Fruit fly (Drosophila melanogaster) whole organism, embryonic: ENCODE results near the gene CG7029.

Experiments used
- Atf6 ChIP-seq: fragments of 200-800 bp; sonication (Bioruptor generic); IDR thresholded peaks from 2 replicates; pipeline ENCODE4 v1.3.6; 2022; ENCODE audit warnings: missing biosample characterization, missing genetic modification characterization
- CG11085 ChIP-seq: fragments of 200-800 bp; sonication (Bioruptor generic); IDR thresholded peaks from 2 replicates; pipeline ENCODE4 v1.3.6; 2022; ENCODE audit warnings: missing biosample characterization, missing genetic modification characterization
- CG11247 ChIP-seq: fragments of 200-800 bp; sonication (Bioruptor generic); IDR thresholded peaks from 2 replicates; pipeline ENCODE4 v1.3.6; 2022; ENCODE audit warnings: missing biosample characterization, missing genetic modification characterization
- CG12769 ChIP-seq: fragments of 200-800 bp; sonication (Bioruptor generic); optimal IDR thresholded peaks from 2 replicates; lab custom pipeline; 2019; ENCODE audit warnings: missing biosample characterization, mild to moderate bottlenecking, missing genetic modification characterization, moderate library complexity
- CG13775 ChIP-seq: fragments of 200-800 bp; sonication (Bioruptor generic); optimal IDR thresholded peaks from 3 replicates; lab custom pipeline; 2017; ENCODE audit warnings: missing biosample characterization, mild to moderate bottlenecking, missing genetic modification characterization
- CG15514 ChIP-seq: fragments of 200-800 bp; sonication (Bioruptor generic); optimal IDR thresholded peaks from 3 replicates; lab custom pipeline; 2017; ENCODE audit warnings: missing biosample characterization, missing genetic modification characterization, mild to moderate bottlenecking, moderate library complexity, missing genetic modification reagents
- CG15601 ChIP-seq: fragments of 200-800 bp; sonication (Bioruptor generic); optimal IDR thresholded peaks from 3 replicates; lab custom pipeline; 2019; ENCODE audit warnings: missing biosample characterization, mild to moderate bottlenecking, missing genetic modification characterization, moderate library complexity
- CG15696 ChIP-seq: fragments of 200-800 bp; sonication (Bioruptor generic); optimal IDR thresholded peaks from 2 replicates; lab custom pipeline; 2019; ENCODE audit warnings: missing biosample characterization, mild to moderate bottlenecking, missing genetic modification characterization, moderate library complexity
- CG1602 ChIP-seq: fragments of 200-800 bp; sonication (Bioruptor generic); optimal IDR thresholded peaks from 3 replicates; lab custom pipeline; 2016; ENCODE audit warnings: missing biosample characterization, missing genetic modification characterization
- CG16813 ChIP-seq: fragments of 200-800 bp; sonication (Bioruptor generic); IDR thresholded peaks from 3 replicates; pipeline ENCODE4 v1.3.6; 2022; ENCODE audit warnings: missing biosample characterization, missing genetic modification characterization; ENCODE audit not compliant: partially characterized antibody
- CG17568 ChIP-seq: fragments of 200-800 bp; sonication (Bioruptor generic); optimal IDR thresholded peaks from 2 replicates; lab custom pipeline; 2018; ENCODE audit warnings: missing biosample characterization, mild to moderate bottlenecking, missing genetic modification characterization, moderate library complexity
- CG17802 ChIP-seq: fragments of 200-800 bp; sonication (Bioruptor generic); optimal IDR thresholded peaks from 2 replicates; lab custom pipeline; 2018; ENCODE audit warnings: missing biosample characterization, mild to moderate bottlenecking, missing genetic modification characterization, moderate library complexity
- CG2712 ChIP-seq: fragments of 200-800 bp; optimal IDR thresholded peaks from 3 replicates; lab custom pipeline; 2019; ENCODE audit warnings: missing biosample characterization, mild to moderate bottlenecking, missing genetic modification characterization, moderate library complexity
- CG33557 ChIP-seq: fragments of 200-800 bp; sonication (Bioruptor generic); optimal IDR thresholded peaks from 2 replicates; lab custom pipeline; 2019; ENCODE audit warnings: missing biosample characterization, mild to moderate bottlenecking, missing genetic modification characterization, moderate library complexity
- CG4360 ChIP-seq: fragments of 200-800 bp; sonication (Bioruptor generic); IDR thresholded peaks from 2 replicates; pipeline ENCODE4 v1.3.6; 2022; ENCODE audit warnings: missing biosample characterization, missing genetic modification characterization
- CG4424 ChIP-seq: fragments of 200-800 bp; sonication (Bioruptor generic); optimal IDR thresholded peaks from 3 replicates; lab custom pipeline; 2016; ENCODE audit warnings: missing biosample characterization, missing genetic modification characterization
- CG4707 ChIP-seq: fragments of 200-800 bp; sonication (Bioruptor generic); optimal IDR thresholded peaks from 2 replicates; lab custom pipeline; 2018; ENCODE audit warnings: missing biosample characterization, mild to moderate bottlenecking, missing genetic modification characterization, moderate library complexity
- CG4730 ChIP-seq: fragments of 200-800 bp; sonication (Bioruptor generic); IDR thresholded peaks from 2 replicates; pipeline ENCODE4 v1.3.6; 2022; ENCODE audit warnings: missing biosample characterization, missing genetic modification characterization
- CG6813 ChIP-seq: fragments of 200-800 bp; sonication (Bioruptor generic); optimal IDR thresholded peaks from 2 replicates; lab custom pipeline; 2017; ENCODE audit warnings: missing biosample characterization, missing genetic modification characterization, mild to moderate bottlenecking, moderate library complexity, missing genetic modification reagents
- CG7271 ChIP-seq: fragments of 200-800 bp; sonication (Bioruptor generic); optimal IDR thresholded peaks from 2 replicates; lab custom pipeline; 2018; ENCODE audit warnings: missing biosample characterization, mild to moderate bottlenecking, missing genetic modification characterization, moderate library complexity
- CG9609 ChIP-seq: fragments of 200-800 bp; sonication (Bioruptor generic); optimal IDR thresholded peaks from 3 replicates; lab custom pipeline; 2016; ENCODE audit warnings: missing biosample characterization, missing genetic modification characterization
- Dfd ChIP-seq, 2 experiments: fragments of >200 bp; optimal IDR thresholded peaks; 2 replicates each; lab custom pipeline; 2017; ENCODE audit warnings: missing biosample characterization in 2 of 2, missing genetic modification characterization in 2 of 2
- Elba2 ChIP-seq: fragments of 200-800 bp; sonication (Bioruptor generic); optimal IDR thresholded peaks from 3 replicates; lab custom pipeline; 2016; ENCODE audit warnings: missing biosample characterization, missing genetic modification characterization
- Ets65A ChIP-seq: fragments of 200-800 bp; sonication (Bioruptor generic); peaks from one replicate; lab custom pipeline; 2016; ENCODE audit warnings: missing biosample characterization, missing genetic modification characterization
- Gsc ChIP-seq: fragments of 200-800 bp; sonication (Bioruptor generic); IDR thresholded peaks from 2 replicates; pipeline ENCODE4 v1.3.6; 2022; ENCODE audit warnings: missing biosample characterization, missing genetic modification characterization
- Hmx ChIP-seq: fragments of 200-800 bp; sonication (Bioruptor generic); optimal IDR thresholded peaks from 2 replicates; lab custom pipeline; 2016; ENCODE audit warnings: missing biosample characterization, missing genetic modification characterization
- Lim3 ChIP-seq: fragments of 200-800 bp; sonication (Bioruptor generic); IDR thresholded peaks from 2 replicates; pipeline ENCODE4 v1.3.6; 2022; ENCODE audit warnings: missing biosample characterization, missing genetic modification characterization
- MBD-R2 ChIP-seq: fragments of 200-800 bp; sonication (Bioruptor generic); IDR thresholded peaks from 2 replicates; pipeline ENCODE4 v1.3.6; 2022; ENCODE audit warnings: missing biosample characterization, missing genetic modification characterization
- Med ChIP-seq: fragments of 200-800 bp; sonication (Bioruptor generic); peaks from one replicate; lab custom pipeline; 2016; ENCODE audit warnings: missing biosample characterization, missing genetic modification characterization, mild to moderate bottlenecking, inconsistent platforms, moderate library complexity
- Nf-YA ChIP-seq: fragments of 200-800 bp; sonication (Bioruptor generic); IDR thresholded peaks from 2 replicates; pipeline ENCODE4 v1.3.6; 2022; ENCODE audit warnings: missing biosample characterization, missing genetic modification characterization
- Oaz ChIP-seq: fragments of 200-800 bp; sonication (Bioruptor generic); IDR thresholded peaks from 2 replicates; pipeline ENCODE4 v1.3.6; 2022; ENCODE audit warnings: missing biosample characterization, missing genetic modification characterization
- Pdp1 ChIP-seq, 2 experiments: fragments of 200-800 bp; sonication (Bioruptor generic); optimal IDR thresholded peaks; 3 replicates each; lab custom pipeline; 2016; ENCODE audit warnings: missing biosample characterization in 2 of 2, missing genetic modification characterization in 2 of 2, mild to moderate bottlenecking in 1 of 2, moderate library complexity in 1 of 2
- az2 ChIP-seq: fragments of 200-800 bp; sonication (Bioruptor generic); optimal IDR thresholded peaks from 3 replicates; lab custom pipeline; 2016; ENCODE audit warnings: missing biosample characterization, missing genetic modification characterization
- caup ChIP-seq: fragments of 200-800 bp; sonication (Bioruptor generic); optimal IDR thresholded peaks from 3 replicates; lab custom pipeline; 2017; ENCODE audit warnings: missing biosample characterization, mild to moderate bottlenecking, missing genetic modification characterization, moderate library complexity; ENCODE audit not compliant: severe bottlenecking
- cwo ChIP-seq: fragments of 200-800 bp; sonication (Bioruptor generic); optimal IDR thresholded peaks from 3 replicates; lab custom pipeline; 2017; ENCODE audit warnings: missing biosample characterization, missing genetic modification characterization, mild to moderate bottlenecking, moderate library complexity, missing genetic modification reagents
- da ChIP-seq: fragments of 200-800 bp; sonication (Bioruptor generic); optimal IDR thresholded peaks from 2 replicates; lab custom pipeline; 2016; ENCODE audit warnings: missing biosample characterization, missing genetic modification characterization
- dysf ChIP-seq: fragments of 200-800 bp; sonication (Bioruptor generic); IDR thresholded peaks from 3 replicates; pipeline ENCODE4 v1.3.6; 2022; ENCODE audit warnings: missing biosample characterization, missing genetic modification characterization
- esg ChIP-seq: fragments of 200-800 bp; sonication (Bioruptor generic); conservative IDR thresholded peaks from 2 replicates; pipeline ENCODE4 v1.3.6; 2022; ENCODE audit warnings: missing biosample characterization, missing genetic modification characterization
- fd102C ChIP-seq: fragments of 200-800 bp; sonication (Bioruptor generic); optimal IDR thresholded peaks from 2 replicates; lab custom pipeline; 2018; ENCODE audit warnings: missing biosample characterization, mild to moderate bottlenecking, missing genetic modification characterization, moderate library complexity
- fd96Cb ChIP-seq: fragments of 200-800 bp; sonication (Bioruptor generic); optimal IDR thresholded peaks from 2 replicates; lab custom pipeline; 2018; ENCODE audit warnings: missing biosample characterization, mild to moderate bottlenecking, missing genetic modification characterization, moderate library complexity
- gce ChIP-seq: fragments of 200-800 bp; sonication (Bioruptor generic); IDR thresholded peaks from 3 replicates; pipeline ENCODE4 v1.3.6; 2022; ENCODE audit warnings: missing biosample characterization, missing genetic modification characterization
- gro ChIP-seq: fragments of 200-800 bp; sonication (Bioruptor generic); optimal IDR thresholded peaks from 2 replicates; lab custom pipeline; 2016; ENCODE audit warnings: missing biosample characterization, missing genetic modification characterization
- gsb-n ChIP-seq: fragments of 200-800 bp; sonication (Bioruptor generic); optimal IDR thresholded peaks from 3 replicates; lab custom pipeline; 2018; ENCODE audit warnings: missing biosample characterization, mild to moderate bottlenecking, missing genetic modification characterization
- lov ChIP-seq, 2 experiments: fragments of 200-800 bp in 1 of 2; fragments of >200 bp in 1 of 2; sonication (Bioruptor generic) in 1 of 2; IDR thresholded peaks in 1 of 2; optimal IDR thresholded peaks in 1 of 2; 2 replicates in 1 of 2; 3 replicates in 1 of 2; pipeline versions ENCODE4 v1.3.6 to Lab custom; 2017 to 2022; ENCODE audit warnings: missing biosample characterization in 1 of 2, missing genetic modification characterization in 1 of 2
- mld ChIP-seq: fragments of 200-800 bp; sonication (Bioruptor generic); IDR thresholded peaks from 3 replicates; pipeline ENCODE4 v1.3.6; 2022; ENCODE audit warnings: missing biosample characterization, missing genetic modification characterization; ENCODE audit not compliant: partially characterized antibody
- nom ChIP-seq: fragments of 200-800 bp; sonication (Bioruptor generic); optimal IDR thresholded peaks from 2 replicates; lab custom pipeline; 2017; ENCODE audit warnings: missing biosample characterization, missing genetic modification characterization, mild to moderate bottlenecking, moderate library complexity, missing genetic modification reagents
- oc ChIP-seq: fragments of 200-800 bp; sonication (Bioruptor generic); optimal IDR thresholded peaks from 2 replicates; lab custom pipeline; 2018; ENCODE audit warnings: missing biosample characterization, mild to moderate bottlenecking, missing genetic modification characterization, moderate library complexity
- pb ChIP-seq: fragments of 200-800 bp; sonication (Bioruptor generic); optimal IDR thresholded peaks from 3 replicates; lab custom pipeline; 2016; ENCODE audit warnings: missing biosample characterization, missing genetic modification characterization
- pho ChIP-seq: fragments of 200-800 bp; sonication (Bioruptor generic); optimal IDR thresholded peaks from 2 replicates; lab custom pipeline; 2016; ENCODE audit warnings: missing biosample characterization, missing genetic modification characterization
- pzg ChIP-seq: fragments of 200-800 bp; sonication (Bioruptor generic); optimal IDR thresholded peaks from 3 replicates; lab custom pipeline; 2018; ENCODE audit warnings: missing biosample characterization, mild to moderate bottlenecking, missing genetic modification characterization, moderate library complexity
- tx ChIP-seq: fragments of 200-800 bp; sonication (Bioruptor generic); optimal IDR thresholded peaks from 2 replicates; lab custom pipeline; 2016; ENCODE audit warnings: missing biosample characterization, missing genetic modification characterization

The CG7029 gene

dm6 chr3R:22822729-22823128, 72.0 kb downstream of the CG7029 start (continued):
- TF ChIP-seq Atf6 (GFP tag; lab: Robert Waterston, UW) (no peak), CG4360 (GFP tag; lab: Robert Waterston, UW) (no peak), da (GFP tag; lab: Kevin White, UChicago) (no peak), CG11085 (GFP tag; lab: Robert Waterston, UW) (no peak), lov (optimal IDR thresholded peaks at IDR 0.05; lab: Kevin White, UChicago) (no peak), lov (GFP tag; IDR thresholded peaks at IDR 0.05; lab: Robert Waterston, UW) (no peak), pb (GFP tag; lab: Kevin White, UChicago) (no peak), Elba2 (no peak), CG2712 (tag; lab: Kevin White, UChicago) (no peak), az2 (no peak), nom (no peak), MBD-R2 (GFP tag; lab: Robert Waterston, UW) (no peak), CG15601 (no peak), CG33557 (no peak), CG9609 (no peak), CG6813 (GFP tag; lab: Kevin White, UChicago) (no peak), gsb-n (tag; lab: Kevin White, UChicago) (no peak), Dfd (GFP tag; optimal IDR thresholded peaks at IDR 0.05; lab: Kevin White, UChicago) (no peak), CG15514 (GFP tag; lab: Kevin White, UChicago) (no peak), fd96Cb (tag; lab: Kevin White, UChicago) (no peak), pho (GFP tag; lab: Kevin White, UChicago) (no peak), Med (GFP tag; lab: Kevin White, UChicago) (no peak), CG13775 (GFP tag; lab: Kevin White, UChicago) (no peak), CG4424 (no peak), mld (GFP tag; lab: Robert Waterston, UW) (no peak), dysf (GFP tag; lab: Robert Waterston, UW) (0 out of 3 replicates have a peak, but pooled peaks have one; percentile 15), Ets65A (GFP tag; lab: Kevin White, UChicago) (no peak), caup (GFP tag; lab: Kevin White, UChicago) (peak; percentile 7), Gsc (GFP tag; lab: Robert Waterston, UW) (no peak), CG12769 (no peak), Oaz (GFP tag; lab: Robert Waterston, UW) (no peak), gce (no peak), esg (GFP tag; lab: Robert Waterston, UW) (no peak), Hmx (GFP tag; lab: Kevin White, UChicago) (no peak), CG7271 (tag; lab: Kevin White, UChicago) (no peak), CG11247 (GFP tag; lab: Robert Waterston, UW) (no peak), Nf-YA (GFP tag; lab: Robert Waterston, UW) (0 out of 2 replicates have a peak, but pooled peaks have one; percentile 23), gro (GFP tag; lab: Kevin White, UChicago) (no peak), CG16813 (GFP tag; lab: Robert Waterston, UW) (no peak), Lim3 (GFP tag; lab: Robert Waterston, UW) (no peak), CG1602 (GFP tag; lab: Kevin White, UChicago) (no peak), fd102C (GFP tag; lab: Kevin White, UChicago) (no peak), cwo (no peak), CG4707 (no peak), Pdp1 (GFP tag; optimal IDR thresholded peaks at IDR 0.05; lab: Kevin White, UChicago) (no peak), tx (no peak), CG15696 (tag; lab: Kevin White, UChicago) (no peak), pzg (GFP tag; lab: Kevin White, UChicago) (no peak), CG17802 (no peak), CG4730 (no peak), oc (tag; lab: Kevin White, UChicago) (no peak), CG17568 (GFP tag; lab: Kevin White, UChicago) (no peak)
